Worm (Caenorhabditis elegans) whole organism, L4/young adult: ENCODE results near the gene R12B2.6.

ENCODE experiments used
- W03F9.2 ChIP-seq: fragments of 150-350 bp; optimal IDR thresholded peaks from 2 replicates; lab custom pipeline; 2014; ENCODE audit warnings: missing biosample characterization, missing genetic modification characterization
- dao-5 ChIP-seq: sonication (generic microtip); optimal IDR thresholded peaks from 2 replicates; lab custom pipeline; 2016; ENCODE audit warnings: missing genotype, missing genetic modification characterization, moderate library complexity, missing compliant biosample characterization
- him-1 ChIP-seq: sonication (generic microtip); optimal IDR thresholded peaks from 2 replicates; lab custom pipeline; 2016; ENCODE audit warnings: missing genotype, missing genetic modification reagents, missing genetic modification characterization, missing compliant biosample characterization

Gene R12B2.6

DNA sequence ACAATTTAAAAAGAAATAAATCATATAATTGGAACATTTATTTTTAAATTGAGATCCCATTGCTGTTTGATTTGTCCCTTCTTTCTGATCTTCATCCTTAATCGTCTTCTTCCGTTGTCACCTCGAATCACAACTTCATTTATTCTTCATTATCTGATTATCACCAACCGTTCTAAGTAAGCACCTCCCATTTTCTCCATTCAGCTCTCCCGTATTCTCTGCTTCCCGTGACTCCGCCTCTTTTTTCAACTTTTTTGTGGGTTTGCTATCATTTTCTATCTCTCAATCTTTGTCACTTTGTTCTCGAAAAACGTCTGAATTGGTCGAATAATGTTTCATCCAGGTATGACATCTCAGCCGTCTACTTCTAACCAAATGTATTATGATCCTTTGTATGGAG lies 18.0 kb downstream of the R12B2.6 start, which contains the start of gene sma-4:
sma-4 (plus strand) TSS at position 301 of the 400 bp plus-strand sequence.
- TF ChIP-seq him-1 (no peak), dao-5 (tag; lab: Kevin White, UChicago) (no peak), W03F9.2 (tag; lab: Kevin White, UChicago) (no peak)

DNA sequence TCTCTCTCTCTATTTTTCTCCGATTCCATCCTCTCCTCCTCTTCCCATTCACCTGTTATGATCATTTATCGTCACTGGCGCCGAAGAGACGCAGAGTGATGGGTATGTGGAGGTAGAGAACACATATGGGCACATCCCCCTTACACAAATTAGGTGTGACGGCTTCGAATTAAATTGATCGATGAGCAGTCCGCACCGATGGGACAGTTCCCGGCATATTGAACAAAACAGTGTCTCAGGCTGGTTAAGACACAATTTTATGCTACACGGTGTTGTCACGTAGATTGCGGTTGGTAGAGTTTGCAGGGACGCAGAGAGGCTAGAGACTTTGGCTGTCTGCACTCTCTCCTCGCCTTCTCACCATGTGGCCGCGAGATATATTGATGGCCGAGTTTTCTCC lies 19.2 kb downstream of the R12B2.6 start, which contains the start of gene R12B2.7:
R12B2.7 (plus strand) TSS at position 247 of the 400 bp plus-strand sequence.
- TF ChIP-seq him-1 (no peak), dao-5 (tag; lab: Kevin White, UChicago) (no peak), W03F9.2 (tag; lab: Kevin White, UChicago) (no peak)

DNA sequence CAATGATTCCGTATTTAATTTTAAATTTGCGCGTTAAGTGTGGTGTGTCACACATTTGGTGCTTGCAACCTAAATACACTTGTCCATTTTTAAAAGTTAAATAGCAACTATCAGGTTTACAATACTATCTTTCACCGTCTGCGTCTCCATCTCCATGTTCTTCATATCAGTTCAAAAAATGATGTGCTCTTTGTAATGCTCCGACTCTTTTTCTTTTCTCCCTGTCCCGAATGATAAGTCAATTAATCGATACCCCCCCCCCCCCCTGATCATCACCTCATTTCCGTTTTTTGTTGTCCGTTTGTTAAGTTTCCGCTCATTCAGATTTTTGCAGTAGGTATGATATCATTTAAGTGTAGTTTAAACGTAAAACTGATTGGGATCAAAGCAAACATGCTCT lies 19.9 kb downstream of the R12B2.6 start:
- TF ChIP-seq him-1 (no peak), dao-5 (tag; lab: Kevin White, UChicago) (no peak), W03F9.2 (tag; lab: Kevin White, UChicago) (no peak)

DNA sequence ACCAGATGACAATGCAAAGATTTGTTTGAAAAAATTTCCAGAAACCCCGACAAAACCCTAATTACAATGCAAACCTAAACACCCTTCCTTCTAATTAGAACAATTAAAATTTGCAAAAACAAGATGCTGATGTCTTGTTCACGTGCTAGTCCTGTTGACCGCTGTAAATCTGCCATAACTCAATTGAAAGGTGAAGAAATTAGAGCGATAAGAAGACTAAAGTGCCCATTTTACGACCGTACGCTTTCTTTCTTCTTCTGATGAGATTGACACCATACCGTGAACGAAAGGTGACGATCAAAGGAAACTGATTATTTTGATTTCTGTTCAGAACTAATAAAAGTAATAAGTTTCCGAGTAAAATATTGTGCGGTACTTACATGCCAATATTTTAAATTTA lies 20.5 kb downstream of the R12B2.6 start:
- TF ChIP-seq W03F9.2 (tag; lab: Kevin White, UChicago) (peak; percentile 1), dao-5 (tag; lab: Kevin White, UChicago) (no peak), him-1 (no peak)

DNA sequence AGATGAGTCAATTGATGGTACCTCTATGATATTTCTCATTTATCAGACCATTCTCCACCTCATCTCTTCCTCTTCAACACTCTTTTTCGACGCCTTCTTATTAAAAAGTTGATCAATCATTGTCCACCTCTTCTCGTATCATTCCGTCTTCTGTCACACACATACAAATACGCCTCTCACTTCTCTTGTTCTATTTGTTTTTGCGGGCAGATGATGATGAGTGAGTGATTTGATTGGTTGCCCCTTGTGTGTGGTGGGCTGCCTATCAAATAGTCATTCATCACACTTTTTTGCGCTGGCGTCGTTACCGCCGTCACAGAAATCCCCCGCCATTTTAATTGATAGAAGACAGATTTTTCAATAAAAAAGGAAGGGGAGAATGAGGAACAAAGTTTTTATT lies 21.3 kb downstream of the R12B2.6 start:
- TF ChIP-seq him-1 (no peak), dao-5 (tag; lab: Kevin White, UChicago) (no peak), W03F9.2 (tag; lab: Kevin White, UChicago) (no peak)

DNA sequence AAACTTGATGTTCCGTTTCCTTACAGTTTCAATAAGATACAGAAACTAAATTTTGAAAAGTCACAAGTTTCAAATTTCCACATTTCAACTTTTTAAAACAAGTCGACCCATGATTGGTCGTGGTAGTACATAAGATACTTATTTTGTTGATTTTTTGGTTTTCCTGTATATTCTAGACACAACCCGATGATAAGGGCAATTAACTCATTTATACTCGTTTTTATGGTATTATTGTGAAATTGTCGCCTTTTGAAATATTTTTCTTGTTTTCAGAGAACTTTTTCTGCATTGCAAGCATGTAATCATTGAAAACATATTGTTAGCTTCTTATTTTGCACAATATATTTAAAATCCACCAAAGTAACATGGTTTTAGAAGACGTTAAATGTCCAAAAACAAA lies 22.0 kb downstream of the R12B2.6 start:
- TF ChIP-seq dao-5 (tag; lab: Kevin White, UChicago) (no peak), W03F9.2 (tag; lab: Kevin White, UChicago) (no peak), him-1 (no peak)

DNA sequence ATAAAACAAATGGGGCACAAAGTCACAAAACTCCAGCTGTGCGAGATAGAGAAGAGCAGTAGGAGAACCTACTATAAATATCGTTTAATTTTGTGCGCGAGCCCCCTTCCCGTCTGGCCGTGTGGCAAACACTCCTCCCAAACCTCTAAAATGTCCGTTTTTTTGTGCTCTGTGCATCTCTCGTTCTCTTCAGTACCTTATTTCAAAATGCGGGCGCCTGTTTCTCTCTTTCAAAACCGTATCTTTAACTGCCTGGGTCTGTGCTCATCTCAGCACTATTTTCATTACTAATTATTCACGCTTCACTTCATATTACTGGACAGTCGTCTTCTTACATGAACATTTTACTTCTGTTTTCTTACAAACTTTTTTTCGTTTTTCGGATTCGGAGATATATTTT lies 23.9 kb downstream of the R12B2.6 start:
- TF ChIP-seq him-1: no peak
- TF ChIP-seq dao-5 (tag; lab: Kevin White, UChicago): no peak
- TF ChIP-seq W03F9.2 (tag; lab: Kevin White, UChicago): no peak

DNA sequence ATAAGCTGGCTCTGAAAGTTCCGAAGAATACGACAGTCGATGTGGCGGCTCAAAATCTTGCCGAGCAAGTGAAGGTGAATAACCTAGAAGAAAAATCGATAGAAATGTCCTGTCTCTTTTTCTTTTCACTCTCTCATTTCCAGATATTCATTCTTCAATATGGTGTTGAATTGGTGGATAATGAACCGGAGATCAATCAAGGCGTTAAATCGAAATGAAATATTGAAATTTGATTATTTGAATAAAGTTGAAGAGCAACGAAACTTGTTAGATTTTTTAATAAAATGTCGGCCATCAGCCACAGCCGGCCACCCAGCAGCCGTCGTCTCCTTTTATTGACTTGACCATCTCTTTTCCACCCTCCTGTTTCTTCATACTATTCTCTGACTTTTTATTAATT lies 27.2 kb downstream of the R12B2.6 start, which contains the start of gene R12B2.2:
R12B2.2 (plus strand) TSS at position 301 of the 400 bp plus-strand sequence.
- TF ChIP-seq dao-5 (tag; lab: Kevin White, UChicago): no peak
- no peak for TF ChIP-seq him-1
- no peak for TF ChIP-seq W03F9.2 (tag; lab: Kevin White, UChicago)

DNA sequence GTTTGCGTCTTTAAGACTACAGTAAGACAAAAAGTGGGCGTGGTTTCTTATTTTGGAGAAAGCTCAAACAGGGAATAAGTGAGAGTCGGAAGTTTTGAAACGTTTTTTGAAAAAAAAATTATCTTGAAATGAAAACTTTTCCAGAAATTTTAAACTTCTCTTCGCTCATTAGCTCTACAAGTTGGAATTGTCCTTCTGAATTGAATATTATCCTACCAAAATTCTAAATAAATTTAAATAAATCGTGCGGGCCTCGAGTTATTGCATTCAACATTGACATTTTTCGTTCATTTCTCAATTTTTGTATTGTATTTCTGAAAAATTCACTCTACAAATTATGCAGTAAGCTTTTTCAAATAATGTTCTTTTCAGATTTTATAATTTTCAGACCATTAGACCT lies 28.7 kb downstream of the R12B2.6 start, which contains the start of gene R12B2.3:
R12B2.3 (plus strand) TSS at position 301 of the 400 bp plus-strand sequence.
- no peak for TF ChIP-seq dao-5 (tag; lab: Kevin White, UChicago)
- TF ChIP-seq W03F9.2 (tag; lab: Kevin White, UChicago): no peak
- TF ChIP-seq him-1: no peak

DNA sequence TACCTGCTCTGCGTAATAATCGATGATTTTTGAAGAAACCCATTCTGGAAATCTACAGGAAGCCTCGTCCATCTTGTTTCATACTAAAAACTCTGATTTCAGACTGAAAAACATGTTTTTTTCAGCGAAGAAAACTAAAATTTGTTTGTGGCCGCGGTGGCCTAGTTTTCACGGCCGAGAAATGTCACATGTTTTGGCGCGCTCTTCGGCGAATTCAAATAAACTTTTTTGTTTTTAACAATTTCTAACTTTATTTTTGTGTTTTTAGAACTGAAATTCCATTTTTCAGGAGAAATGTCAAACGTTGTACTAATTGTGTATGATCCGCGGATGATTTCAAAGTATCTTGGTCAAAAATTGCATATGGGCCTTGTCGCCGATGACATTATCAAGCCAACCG lies 31.0 kb downstream of the R12B2.6 start, which contains the start of the genes polq-1 and him-10:
polq-1 (minus strand) TSS at position 190 of the 400 bp plus-strand sequence.
him-10 (plus strand) TSS at position 290 of the 400 bp plus-strand sequence.
- TF ChIP-seq dao-5 (tag; lab: Kevin White, UChicago) (no peak), him-1 (no peak), W03F9.2 (tag; lab: Kevin White, UChicago) (peak; percentile 42)

DNA sequence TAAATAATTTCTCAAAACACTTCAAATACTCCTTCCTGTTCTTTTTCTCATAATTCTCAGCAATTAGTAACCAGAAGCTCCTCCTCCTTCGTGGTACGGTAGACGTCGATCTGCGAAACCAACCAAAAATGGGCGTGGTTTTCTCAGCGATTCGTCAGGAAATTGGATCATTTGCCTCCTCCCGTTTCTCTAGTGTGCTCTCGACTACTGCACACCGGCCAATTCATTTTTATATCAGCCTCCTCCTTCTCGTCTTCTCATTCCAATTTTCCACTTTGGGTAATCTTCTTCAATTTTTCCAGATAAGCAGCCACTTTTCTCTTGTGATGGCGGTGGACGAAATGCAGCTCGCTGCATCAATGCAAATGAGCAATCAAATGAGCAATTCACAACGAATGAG lies 35.2 kb downstream of the R12B2.6 start, which contains the start of gene ceh-10:
ceh-10 (plus strand) TSS at position 301 of the 400 bp plus-strand sequence.
- TF ChIP-seq dao-5 (tag; lab: Kevin White, UChicago): no peak
- TF ChIP-seq W03F9.2 (tag; lab: Kevin White, UChicago): no peak
- no peak for TF ChIP-seq him-1

DNA sequence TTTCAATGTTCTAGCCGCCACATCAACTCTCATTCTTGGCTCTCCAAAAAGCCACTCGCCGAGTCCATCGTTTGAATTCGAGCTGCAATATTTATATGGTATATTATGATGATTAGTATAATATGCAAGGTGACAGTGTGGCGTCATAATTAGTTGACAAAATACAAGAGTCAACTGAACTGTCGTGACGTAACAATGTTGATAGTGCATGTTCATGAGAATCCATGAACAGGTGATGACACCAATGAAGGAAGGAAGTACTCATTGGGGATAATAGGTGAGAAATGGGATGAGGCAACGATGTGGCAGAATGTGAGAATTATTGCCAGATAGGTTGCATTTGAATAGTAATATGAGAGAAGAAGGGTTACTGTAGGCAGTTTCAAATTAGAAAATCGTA lies 39.0 kb downstream of the R12B2.6 start:
- TF ChIP-seq dao-5 (tag; lab: Kevin White, UChicago): no peak
- no peak for TF ChIP-seq W03F9.2 (tag; lab: Kevin White, UChicago)
- TF ChIP-seq him-1: no peak

DNA sequence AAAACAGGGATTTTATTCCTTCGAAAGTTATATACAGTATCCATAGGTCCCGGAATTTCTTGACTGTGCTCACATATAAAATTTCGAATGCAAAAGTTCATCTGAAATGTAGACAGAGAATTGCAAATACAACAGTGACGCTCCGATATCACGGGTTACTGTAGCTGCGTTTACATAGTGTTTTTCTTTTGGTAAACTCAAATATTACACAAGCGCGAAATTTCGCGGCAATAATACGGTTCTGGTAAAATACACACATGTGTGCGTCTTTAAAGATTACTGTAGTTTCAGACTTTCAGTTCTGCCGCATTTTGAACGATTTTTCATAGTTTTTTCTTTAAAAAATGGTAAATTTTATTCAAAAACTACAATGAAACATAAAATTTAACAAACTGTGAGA lies 43.4 kb downstream of the R12B2.6 start, which contains the start of gene rev-3:
rev-3 (minus strand) TSS at position 101 of the 400 bp plus-strand sequence.
- TF ChIP-seq dao-5 (tag; lab: Kevin White, UChicago) (no peak), W03F9.2 (tag; lab: Kevin White, UChicago) (no peak), him-1 (no peak)

DNA sequence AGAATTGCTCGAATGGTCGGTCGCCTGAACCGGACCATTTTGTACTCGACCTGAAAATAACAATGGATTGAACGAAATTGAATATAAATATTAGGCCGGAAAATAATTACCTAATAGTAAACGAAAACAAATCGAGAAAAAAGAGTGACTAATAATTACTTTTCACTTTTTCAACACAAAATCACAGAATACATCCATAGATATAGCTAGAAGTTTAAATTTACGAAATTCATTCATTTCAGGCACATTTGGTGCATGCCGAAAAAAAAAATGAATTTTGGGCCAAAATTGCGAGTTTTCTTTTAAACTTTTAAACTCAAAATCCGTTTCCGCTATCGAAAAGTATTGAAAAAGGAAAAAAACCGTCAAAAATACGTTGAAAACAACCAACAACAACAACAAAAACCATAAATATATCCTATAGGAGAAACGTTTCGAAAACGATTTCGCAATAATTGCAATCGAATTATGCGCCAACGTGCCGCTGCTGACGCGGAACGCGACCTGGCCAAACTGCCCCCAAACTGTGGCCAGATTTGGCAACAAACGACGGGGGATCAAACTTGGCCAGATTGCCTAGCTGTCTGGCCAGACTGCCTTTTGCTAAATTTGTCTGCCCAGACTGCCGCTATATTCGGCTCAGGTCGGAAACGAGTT lies 48.6 kb downstream of the R12B2.6 start, which contains the start of gene Y37B11A.3:
Y37B11A.3 (minus strand) TSS at position 51 of the 657 bp plus-strand sequence.
- TF ChIP-seq him-1 (peak; percentile 15), W03F9.2 (tag; lab: Kevin White, UChicago) (peak; percentile 3), dao-5 (tag; lab: Kevin White, UChicago) (no peak)
